Fruit fly (Drosophila melanogaster) whole organism, embryonic: Measurements from ENCODE around the gene CG42759.

Experiments used
- Bteb2 ChIP-seq: fragments of 200-800 bp; sonication (Bioruptor generic); optimal IDR thresholded peaks from 2 replicates; lab custom pipeline; 2016; ENCODE audit warnings: missing biosample characterization, missing genetic modification characterization
- CG10274 ChIP-seq: fragments of 200-800 bp; sonication (Bioruptor generic); optimal IDR thresholded peaks from 3 replicates; lab custom pipeline; 2017; ENCODE audit warnings: missing biosample characterization, mild to moderate bottlenecking, missing genetic modification characterization
- CG10462 ChIP-seq: fragments of 200-800 bp; sonication (Bioruptor generic); optimal IDR thresholded peaks from 2 replicates; lab custom pipeline; 2016; ENCODE audit warnings: missing biosample characterization, missing genetic modification characterization
- CG10654 ChIP-seq: fragments of 200-800 bp; sonication (Bioruptor generic); optimal IDR thresholded peaks from 2 replicates; lab custom pipeline; 2016; ENCODE audit warnings: missing biosample characterization, missing genetic modification characterization
- CG11085 ChIP-seq: fragments of 200-800 bp; sonication (Bioruptor generic); IDR thresholded peaks from 2 replicates; pipeline ENCODE4 v1.3.6; 2022; ENCODE audit warnings: missing biosample characterization, missing genetic modification characterization
- CG11398 ChIP-seq: fragments of 200-800 bp; sonication (Bioruptor generic); optimal IDR thresholded peaks from 2 replicates; lab custom pipeline; 2016; ENCODE audit warnings: missing biosample characterization, missing genetic modification characterization
- CG12071 ChIP-seq: fragments of 200-800 bp; sonication (Bioruptor generic); optimal IDR thresholded peaks from 3 replicates; lab custom pipeline; 2018; ENCODE audit warnings: missing biosample characterization, mild to moderate bottlenecking, missing genetic modification characterization
- CG12236 ChIP-seq: fragments of 200-800 bp; sonication (Bioruptor generic); optimal IDR thresholded peaks from 2 replicates; lab custom pipeline; 2016; ENCODE audit warnings: missing biosample characterization, missing genetic modification characterization
- CG1233 ChIP-seq: fragments of 200-800 bp; sonication (Bioruptor generic); optimal IDR thresholded peaks from 4 replicates; lab custom pipeline; 2018; ENCODE audit warnings: missing biosample characterization, mild to moderate bottlenecking, missing genetic modification characterization
- CG14014 ChIP-seq: fragments of 200-800 bp; sonication (Bioruptor generic); IDR thresholded peaks from 2 replicates; pipeline ENCODE4 v1.3.6; 2022; ENCODE audit warnings: missing biosample characterization, missing genetic modification characterization
- CG15073 ChIP-seq: fragments of 200-800 bp; sonication (Bioruptor generic); optimal IDR thresholded peaks from 2 replicates; lab custom pipeline; 2016; ENCODE audit warnings: missing biosample characterization, missing genetic modification characterization
- CG16815 ChIP-seq: fragments of 200-800 bp; sonication (Bioruptor generic); optimal IDR thresholded peaks from 3 replicates; lab custom pipeline; 2017; ENCODE audit warnings: missing biosample characterization, mild to moderate bottlenecking, missing genetic modification characterization
- CG31441 ChIP-seq: fragments of 200-800 bp; sonication (Bioruptor generic); IDR thresholded peaks from 2 replicates; pipeline ENCODE4 v1.3.6; 2022; ENCODE audit warnings: missing biosample characterization, missing genetic modification characterization
- CG3163 ChIP-seq: fragments of 200-800 bp; sonication (Bioruptor generic); optimal IDR thresholded peaks from 3 replicates; lab custom pipeline; 2016; ENCODE audit warnings: missing biosample characterization, missing genetic modification characterization
- CG4617 ChIP-seq: fragments of 200-800 bp; sonication (Bioruptor generic); optimal IDR thresholded peaks from 3 replicates; lab custom pipeline; 2016; ENCODE audit warnings: missing biosample characterization, missing genetic modification characterization, borderline replicate concordance
- CG7928 ChIP-seq: fragments of 200-800 bp; sonication (Bioruptor generic); optimal IDR thresholded peaks from 2 replicates; lab custom pipeline; 2017; ENCODE audit warnings: missing biosample characterization, mild to moderate bottlenecking, missing genetic modification characterization
- CHES-1-like ChIP-seq: fragments of 200-800 bp; sonication (Bioruptor generic); optimal IDR thresholded peaks from 2 replicates; lab custom pipeline; 2016; ENCODE audit warnings: missing biosample characterization, missing genetic modification characterization
- Chrac-16 ChIP-seq: fragments of 200-800 bp; sonication (Bioruptor generic); optimal IDR thresholded peaks from 3 replicates; lab custom pipeline; 2016; ENCODE audit warnings: missing biosample characterization, missing genetic modification characterization
- E2f2 ChIP-seq: fragments of 200-800 bp; sonication (Bioruptor generic); IDR thresholded peaks from 2 replicates; pipeline ENCODE4 v1.3.6; 2022; ENCODE audit warnings: missing biosample characterization, missing genetic modification characterization
- HLH54F ChIP-seq: fragments of 200-800 bp; sonication (Bioruptor generic); optimal IDR thresholded peaks from 3 replicates; lab custom pipeline; 2016; ENCODE audit warnings: missing biosample characterization, missing genetic modification characterization
- Hmr ChIP-seq: fragments of 200-800 bp; sonication (Bioruptor generic); optimal IDR thresholded peaks from 3 replicates; lab custom pipeline; 2017; ENCODE audit warnings: mild to moderate bottlenecking, missing biosample characterization, missing genetic modification reagents, missing genetic modification characterization
- Hr51 ChIP-seq, 2 experiments: fragments of 200-800 bp; sonication (Bioruptor generic); optimal IDR thresholded peaks; 2 replicates in 1 of 2; 3 replicates in 1 of 2; lab custom pipeline; 2016 to 2018; ENCODE audit warnings: missing biosample characterization in 2 of 2, missing genetic modification characterization in 2 of 2, mild to moderate bottlenecking in 1 of 2, moderate library complexity in 1 of 2
- Jarid2 ChIP-seq: fragments of 200-800 bp; sonication (Bioruptor generic); optimal IDR thresholded peaks from 3 replicates; lab custom pipeline; 2017; ENCODE audit warnings: mild to moderate bottlenecking, missing biosample characterization, missing genetic modification reagents, missing genetic modification characterization
- Kr ChIP-seq: fragments of 200-800 bp; sonication (Bioruptor generic); optimal IDR thresholded peaks from 2 replicates; lab custom pipeline; 2017; ENCODE audit warnings: missing biosample characterization, mild to moderate bottlenecking, missing genetic modification characterization
- Lpt ChIP-seq: fragments of >200 bp; optimal IDR thresholded peaks from 2 replicates; lab custom pipeline; 2018; ENCODE audit warnings: missing biosample characterization, missing genetic modification characterization
- Med ChIP-seq: fragments of 200-800 bp; sonication (Bioruptor generic); peaks from one replicate; lab custom pipeline; 2016; ENCODE audit warnings: missing biosample characterization, missing genetic modification characterization, mild to moderate bottlenecking, inconsistent platforms, moderate library complexity
- Mes4 ChIP-seq: fragments of 200-800 bp; sonication (Bioruptor generic); optimal IDR thresholded peaks from 2 replicates; lab custom pipeline; 2016; ENCODE audit warnings: missing biosample characterization, missing genetic modification characterization
- Myb ChIP-seq: fragments of 200-800 bp; sonication (Bioruptor generic); optimal IDR thresholded peaks from 2 replicates; lab custom pipeline; 2016; ENCODE audit warnings: missing biosample characterization, missing genetic modification characterization
- NFAT ChIP-seq: fragments of 200-800 bp; sonication (Bioruptor generic); IDR thresholded peaks from 2 replicates; pipeline ENCODE4 v1.3.6; 2022; ENCODE audit warnings: missing biosample characterization, missing genetic modification characterization
- Opbp ChIP-seq: fragments of 200-800 bp; sonication (Bioruptor generic); IDR thresholded peaks from 3 replicates; pipeline ENCODE4 v1.3.6; 2022; ENCODE audit warnings: missing biosample characterization, missing genetic modification characterization; ENCODE audit not compliant: partially characterized antibody
- Optix ChIP-seq: fragments of 200-800 bp; sonication (Bioruptor generic); IDR thresholded peaks from 3 replicates; pipeline ENCODE4 v1.3.6; 2022; ENCODE audit warnings: missing biosample characterization, missing genetic modification characterization
- Six4 ChIP-seq: fragments of 200-800 bp; sonication (Bioruptor generic); optimal IDR thresholded peaks from 2 replicates; lab custom pipeline; 2016; ENCODE audit warnings: missing biosample characterization, missing genetic modification characterization
- Ssrp ChIP-seq: fragments of 200-800 bp; sonication (Bioruptor generic); optimal IDR thresholded peaks from 2 replicates; lab custom pipeline; 2018; ENCODE audit warnings: missing biosample characterization, mild to moderate bottlenecking, missing genetic modification characterization, moderate library complexity
- TFAM ChIP-seq: fragments of 200-800 bp; sonication (Bioruptor generic); optimal IDR thresholded peaks from 2 replicates; lab custom pipeline; 2017; ENCODE audit warnings: missing biosample characterization, missing genetic modification characterization, inconsistent platforms
- Vsx1 ChIP-seq: fragments of 200-800 bp; sonication (Bioruptor generic); optimal IDR thresholded peaks from 2 replicates; lab custom pipeline; 2017; ENCODE audit warnings: missing biosample characterization, mild to moderate bottlenecking, missing genetic modification characterization, missing genetic modification reagents
- Xrp1 ChIP-seq: fragments of 200-800 bp; sonication (Bioruptor generic); IDR thresholded peaks from 2 replicates; pipeline ENCODE4 v1.3.6; 2022; ENCODE audit warnings: missing biosample characterization, missing genetic modification characterization
- bcd ChIP-seq: fragments of 200-800 bp; sonication (Bioruptor generic); optimal IDR thresholded peaks from 2 replicates; lab custom pipeline; 2017; ENCODE audit warnings: missing biosample characterization, mild to moderate bottlenecking, missing genetic modification characterization
- chm ChIP-seq: fragments of 200-800 bp; sonication (Bioruptor generic); IDR thresholded peaks from 2 replicates; pipeline ENCODE4 v1.3.6; 2022; ENCODE audit warnings: missing biosample characterization, missing genetic modification characterization
- ewg ChIP-seq: fragments of 200-800 bp; sonication (Bioruptor generic); optimal IDR thresholded peaks from 3 replicates; lab custom pipeline; 2017; ENCODE audit warnings: mild to moderate bottlenecking, missing biosample characterization, missing genetic modification reagents, missing genetic modification characterization
- insv ChIP-seq, 2 experiments: fragments of 200-800 bp; sonication (Bioruptor generic); optimal IDR thresholded peaks; 3 replicates each; lab custom pipeline; 2016 to 2018; ENCODE audit warnings: missing biosample characterization in 2 of 2, missing genetic modification characterization in 2 of 2
- lilli ChIP-seq: fragments of 200-800 bp; sonication (Bioruptor generic); optimal IDR thresholded peaks from 3 replicates; lab custom pipeline; 2016; ENCODE audit warnings: missing biosample characterization, missing genetic modification characterization
- mld ChIP-seq: fragments of 200-800 bp; sonication (Bioruptor generic); IDR thresholded peaks from 3 replicates; pipeline ENCODE4 v1.3.6; 2022; ENCODE audit warnings: missing biosample characterization, missing genetic modification characterization; ENCODE audit not compliant: partially characterized antibody
- pho ChIP-seq: fragments of 200-800 bp; sonication (Bioruptor generic); optimal IDR thresholded peaks from 2 replicates; lab custom pipeline; 2016; ENCODE audit warnings: missing biosample characterization, missing genetic modification characterization
- phol ChIP-seq: fragments of 200-800 bp; sonication (Bioruptor generic); optimal IDR thresholded peaks from 3 replicates; lab custom pipeline; 2018; ENCODE audit warnings: missing biosample characterization, mild to moderate bottlenecking, missing genetic modification characterization, moderate library complexity
- pros ChIP-seq: fragments of 200-800 bp; sonication (Bioruptor generic); optimal IDR thresholded peaks from 3 replicates; lab custom pipeline; 2019; ENCODE audit warnings: missing biosample characterization, mild to moderate bottlenecking, missing genetic modification characterization, moderate library complexity
- repo ChIP-seq: fragments of 200-800 bp; sonication (Bioruptor generic); optimal IDR thresholded peaks from 2 replicates; lab custom pipeline; 2016; ENCODE audit warnings: missing biosample characterization, missing genetic modification characterization
- sens ChIP-seq: fragments of 200-800 bp; sonication (Bioruptor generic); peaks from one replicate; lab custom pipeline; 2016; ENCODE audit warnings: missing biosample characterization, missing genetic modification characterization
- slou ChIP-seq: fragments of 200-800 bp; sonication (Bioruptor generic); optimal IDR thresholded peaks from 3 replicates; lab custom pipeline; 2016; ENCODE audit warnings: missing biosample characterization, missing genetic modification characterization
- tna ChIP-seq: fragments of 200-800 bp; sonication (Bioruptor generic); IDR thresholded peaks from 2 replicates; pipeline ENCODE4 v1.3.6; 2022; ENCODE audit warnings: missing biosample characterization, missing genetic modification characterization; ENCODE audit not compliant: partially characterized antibody
- toy ChIP-seq: fragments of 200-800 bp; sonication (Bioruptor generic); IDR thresholded peaks from 2 replicates; pipeline ENCODE4 v1.3.6; 2022; ENCODE audit warnings: missing biosample characterization, missing genetic modification characterization
- trh ChIP-seq: fragments of 200-800 bp; sonication (Bioruptor generic); optimal IDR thresholded peaks from 2 replicates; lab custom pipeline; 2016; ENCODE audit warnings: missing biosample characterization, missing genetic modification characterization
- unc-4 ChIP-seq: fragments of 200-800 bp; sonication (Bioruptor generic); IDR thresholded peaks from 2 replicates; pipeline ENCODE4 v1.3.6; 2022; ENCODE audit warnings: missing biosample characterization, missing genetic modification characterization; ENCODE audit not compliant: partially characterized antibody

CG42759 gene

dm6 chr3R:10130091-10130490 lies 12.8 kb upstream of the CG42759 start (continued):
- peak; percentile 90 for TF ChIP-seq Med
- peak; percentile 71 for TF ChIP-seq CG14014
- peak; percentile 76 for TF ChIP-seq Hmr
- TF ChIP-seq CG10654: peak; percentile 27
- TF ChIP-seq CG31441 (GFP tag; lab: Robert Waterston, UW): peak; percentile 64
- no peak for TF ChIP-seq CG7928 (GFP tag; lab: Kevin White, UChicago)
- TF ChIP-seq Six4: peak; percentile 8
- TF ChIP-seq trh (GFP tag; lab: Kevin White, UChicago): no peak
- no peak for TF ChIP-seq Kr (GFP tag; lab: Kevin White, UChicago)
- TF ChIP-seq Ssrp (tag; lab: Kevin White, UChicago): peak; percentile 43
- TF ChIP-seq CG12236 (GFP tag; lab: Kevin White, UChicago): no peak
- peak; percentile 11 for TF ChIP-seq slou
- no peak for TF ChIP-seq tna (GFP tag; lab: Robert Waterston, UW)
- TF ChIP-seq Bteb2 (GFP tag; lab: Kevin White, UChicago): peak; percentile 43
- TF ChIP-seq E2f2 (GFP tag; lab: Robert Waterston, UW): 0 out of 2 replicates have a peak, but pooled peaks have one; percentile 34
- no peak for TF ChIP-seq CG3163 (GFP tag; lab: Kevin White, UChicago)
- no peak for TF ChIP-seq unc-4 (GFP tag; lab: Robert Waterston, UW)
- TF ChIP-seq pros: no peak
- TF ChIP-seq CG12071 (GFP tag; lab: Kevin White, UChicago): no peak
- TF ChIP-seq sens: peak; percentile 91
- TF ChIP-seq lilli (GFP tag; lab: Kevin White, UChicago): peak; percentile 51
- no peak for TF ChIP-seq CG10274 (GFP tag; lab: Kevin White, UChicago)
- TF ChIP-seq CG16815 (GFP tag; lab: Kevin White, UChicago): peak; percentile 8
- no peak for TF ChIP-seq repo
- no peak for TF ChIP-seq Vsx1 (GFP tag; lab: Kevin White, UChicago)
- no peak for TF ChIP-seq CG11085
- no peak for TF ChIP-seq CG4617 (GFP tag; lab: Kevin White, UChicago)
- peak; percentile 39 for TF ChIP-seq bcd (GFP tag; lab: Kevin White, UChicago)
- peak; percentile 72; the same call in 1 of the 2 replicates for TF ChIP-seq Xrp1 (GFP tag; lab: Robert Waterston, UW)
- TF ChIP-seq mld: no peak
- TF ChIP-seq insv (GFP tag; optimal IDR thresholded peaks at IDR 0.05; lab: Kevin White, UChicago): no peak
- no peak for TF ChIP-seq CHES-1-like (GFP tag; lab: Kevin White, UChicago)
- peak; percentile 8 for TF ChIP-seq Myb (GFP tag; lab: Kevin White, UChicago)
- TF ChIP-seq CG1233 (GFP tag; lab: Kevin White, UChicago): peak; percentile 14
- TF ChIP-seq Lpt (GFP tag; lab: Kevin White, UChicago): no peak
- peak; percentile 8 for TF ChIP-seq CG10462 (GFP tag; lab: Kevin White, UChicago)
- no peak for TF ChIP-seq Jarid2 (GFP tag; lab: Kevin White, UChicago)
- TF ChIP-seq TFAM: no peak
- TF ChIP-seq CG15073 (GFP tag; lab: Kevin White, UChicago): no peak
- TF ChIP-seq Opbp: no peak
- peak; percentile 6 for TF ChIP-seq pho (GFP tag; lab: Kevin White, UChicago)
- no peak for TF ChIP-seq NFAT (GFP tag; lab: Robert Waterston, UW)
- TF ChIP-seq CG11398 (GFP tag; lab: Kevin White, UChicago): no peak
- TF ChIP-seq HLH54F (GFP tag; lab: Kevin White, UChicago): peak; percentile 2
- TF ChIP-seq ewg (GFP tag; lab: Kevin White, UChicago): no peak
- TF ChIP-seq Hr51 (GFP tag; optimal IDR thresholded peaks at IDR 0.05; lab: Kevin White, UChicago): peak in 1 of 2 experiments; percentile 77
- TF ChIP-seq Chrac-16 (GFP tag; lab: Kevin White, UChicago): peak; percentile 28
- no peak for TF ChIP-seq Mes4
- TF ChIP-seq chm (GFP tag; lab: Robert Waterston, UW): no peak
- TF ChIP-seq phol (tag; lab: Kevin White, UChicago): peak; percentile 61
- no peak for TF ChIP-seq toy (GFP tag; lab: Robert Waterston, UW)
- no peak for TF ChIP-seq Optix
